Fruit fly (Drosophila melanogaster) whole organism, embryonic: ENCODE measurements around the gene CG7889.

Experiments used
- BEAF-32 ChIP-seq: fragments of 200-800 bp; sonication (Bioruptor generic); optimal IDR thresholded peaks from 3 replicates; lab custom pipeline; 2017; ENCODE audit warnings: missing biosample characterization, missing genetic modification characterization, mild to moderate bottlenecking, moderate library complexity, missing genetic modification reagents
- CG10565 ChIP-seq: fragments of 200-800 bp; sonication (Bioruptor generic); optimal IDR thresholded peaks from 3 replicates; lab custom pipeline; 2016; ENCODE audit warnings: missing biosample characterization, mild to moderate bottlenecking, missing genetic modification characterization
- CG13287 ChIP-seq: fragments of 200-800 bp; sonication (Bioruptor generic); IDR thresholded peaks from 2 replicates; pipeline ENCODE4 v1.3.6; 2022; ENCODE audit warnings: missing biosample characterization, missing genetic modification characterization; ENCODE audit not compliant: partially characterized antibody
- CG15601 ChIP-seq: fragments of 200-800 bp; sonication (Bioruptor generic); optimal IDR thresholded peaks from 3 replicates; lab custom pipeline; 2019; ENCODE audit warnings: missing biosample characterization, mild to moderate bottlenecking, missing genetic modification characterization, moderate library complexity
- CG1603 ChIP-seq: fragments of 200-800 bp; sonication (Bioruptor generic); optimal IDR thresholded peaks from 2 replicates; lab custom pipeline; 2019; ENCODE audit warnings: missing biosample characterization, mild to moderate bottlenecking, missing genetic modification characterization, moderate library complexity
- CG18599 ChIP-seq: fragments of 200-800 bp; sonication (Bioruptor generic); optimal IDR thresholded peaks from 3 replicates; lab custom pipeline; 2017; ENCODE audit warnings: missing biosample characterization, missing genetic modification characterization, mild to moderate bottlenecking, moderate library complexity, missing genetic modification reagents
- CG2199 ChIP-seq: fragments of 200-800 bp; sonication (Bioruptor generic); IDR thresholded peaks from 3 replicates; pipeline ENCODE4 v1.3.6; 2022; ENCODE audit warnings: missing biosample characterization, missing genetic modification characterization
- CG30020 ChIP-seq: fragments of 200-800 bp; optimal IDR thresholded peaks from 2 replicates; lab custom pipeline; 2019; ENCODE audit warnings: missing biosample characterization, mild to moderate bottlenecking, missing genetic modification characterization, moderate library complexity
- CG32772 ChIP-seq: fragments of 200-800 bp; sonication (Bioruptor generic); IDR thresholded peaks from 2 replicates; pipeline ENCODE4 v1.3.6; 2022; ENCODE audit warnings: missing biosample characterization, missing genetic modification characterization
- CG3281 ChIP-seq: fragments of 200-800 bp; sonication (Bioruptor generic); optimal IDR thresholded peaks from 3 replicates; lab custom pipeline; 2017; ENCODE audit warnings: missing biosample characterization, mild to moderate bottlenecking, missing genetic modification characterization
- CG33213 ChIP-seq: fragments of 200-800 bp; sonication (Bioruptor generic); optimal IDR thresholded peaks from 3 replicates; lab custom pipeline; 2016; ENCODE audit warnings: missing biosample characterization, missing genetic modification characterization
- CG34422 ChIP-seq: fragments of 200-800 bp; sonication (Bioruptor generic); IDR thresholded peaks from 3 replicates; pipeline ENCODE4 v1.3.6; 2022; ENCODE audit warnings: missing biosample characterization, missing genetic modification characterization
- CG3838 ChIP-seq: fragments of 200-800 bp; sonication (Bioruptor generic); optimal IDR thresholded peaks from 3 replicates; lab custom pipeline; 2016; ENCODE audit warnings: missing biosample characterization, missing genetic modification characterization
- CG6254 ChIP-seq: fragments of 200-800 bp; sonication (Bioruptor generic); optimal IDR thresholded peaks from 3 replicates; lab custom pipeline; 2017; ENCODE audit warnings: mild to moderate bottlenecking, missing biosample characterization, missing genetic modification reagents, missing genetic modification characterization
- CG6272 ChIP-seq: fragments of 200-800 bp; sonication (Bioruptor generic); IDR thresholded peaks from 2 replicates; pipeline ENCODE4 v1.3.6; 2022; ENCODE audit warnings: missing biosample characterization, missing genetic modification characterization
- CG6791 ChIP-seq: fragments of 200-800 bp; sonication (Bioruptor generic); IDR thresholded peaks from 3 replicates; pipeline ENCODE4 v1.3.6; 2022; ENCODE audit warnings: missing biosample characterization, missing genetic modification characterization; ENCODE audit not compliant: partially characterized antibody
- CG9437 ChIP-seq: fragments of 200-800 bp; sonication (Bioruptor generic); optimal IDR thresholded peaks from 2 replicates; lab custom pipeline; 2018; ENCODE audit warnings: missing biosample characterization, mild to moderate bottlenecking, missing genetic modification characterization
- CG9797 ChIP-seq: fragments of 200-800 bp; sonication (Bioruptor generic); optimal IDR thresholded peaks from 3 replicates; lab custom pipeline; 2018; ENCODE audit warnings: missing biosample characterization, mild to moderate bottlenecking, missing genetic modification characterization
- CTCF ChIP-seq: fragments of 200-800 bp; sonication (Bioruptor generic); optimal IDR thresholded peaks from 2 replicates; lab custom pipeline; 2017; ENCODE audit warnings: missing biosample characterization, mild to moderate bottlenecking, missing genetic modification characterization, moderate library complexity
- Dref ChIP-seq: fragments of 200-800 bp; sonication (Bioruptor generic); IDR thresholded peaks from 2 replicates; pipeline ENCODE4 v1.3.6; 2022; ENCODE audit warnings: missing biosample characterization, missing genetic modification characterization
- E2f2 ChIP-seq: fragments of 200-800 bp; sonication (Bioruptor generic); IDR thresholded peaks from 2 replicates; pipeline ENCODE4 v1.3.6; 2022; ENCODE audit warnings: missing biosample characterization, missing genetic modification characterization
- Fer1 ChIP-seq: fragments of 200-800 bp; sonication (Bioruptor generic); optimal IDR thresholded peaks from 2 replicates; lab custom pipeline; 2017; ENCODE audit warnings: missing biosample characterization, mild to moderate bottlenecking, missing genetic modification characterization
- H2.0 ChIP-seq: fragments of 200-800 bp; sonication (Bioruptor generic); IDR thresholded peaks from 2 replicates; pipeline ENCODE4 v1.3.6; 2022; ENCODE audit warnings: missing biosample characterization, missing genetic modification characterization
- HLH4C ChIP-seq: fragments of 200-800 bp; sonication (Bioruptor generic); IDR thresholded peaks from 3 replicates; pipeline ENCODE4 v1.3.6; 2022; ENCODE audit warnings: missing biosample characterization, missing genetic modification characterization; ENCODE audit not compliant: partially characterized antibody
- HLH54F ChIP-seq: fragments of 200-800 bp; sonication (Bioruptor generic); optimal IDR thresholded peaks from 3 replicates; lab custom pipeline; 2016; ENCODE audit warnings: missing biosample characterization, missing genetic modification characterization
- HmgZ ChIP-seq: fragments of 200-800 bp; sonication (Bioruptor generic); optimal IDR thresholded peaks from 2 replicates; lab custom pipeline; 2018; ENCODE audit warnings: missing biosample characterization, mild to moderate bottlenecking, missing genetic modification characterization
- Lim3 ChIP-seq: fragments of 200-800 bp; sonication (Bioruptor generic); IDR thresholded peaks from 2 replicates; pipeline ENCODE4 v1.3.6; 2022; ENCODE audit warnings: missing biosample characterization, missing genetic modification characterization
- MESR4 ChIP-seq: fragments of 200-800 bp; sonication (Bioruptor generic); optimal IDR thresholded peaks from 2 replicates; lab custom pipeline; 2018; ENCODE audit warnings: missing biosample characterization, mild to moderate bottlenecking, missing genetic modification characterization, moderate library complexity
- Med ChIP-seq: fragments of 200-800 bp; sonication (Bioruptor generic); peaks from one replicate; lab custom pipeline; 2016; ENCODE audit warnings: missing biosample characterization, missing genetic modification characterization, mild to moderate bottlenecking, inconsistent platforms, moderate library complexity
- NfI ChIP-seq: fragments of 200-800 bp; sonication (Bioruptor generic); optimal IDR thresholded peaks from 3 replicates; lab custom pipeline; 2018; ENCODE audit warnings: missing biosample characterization, mild to moderate bottlenecking, missing genetic modification characterization, moderate library complexity
- PHDP ChIP-seq: fragments of 200-800 bp; sonication (Bioruptor generic); optimal IDR thresholded peaks from 3 replicates; lab custom pipeline; 2018; ENCODE audit warnings: missing biosample characterization, mild to moderate bottlenecking, missing genetic modification characterization, moderate library complexity
- Scr ChIP-seq: fragments of 200-800 bp; sonication (Bioruptor generic); IDR thresholded peaks from 2 replicates; pipeline ENCODE4 v1.3.6; 2022; ENCODE audit warnings: missing biosample characterization, missing genetic modification characterization; ENCODE audit not compliant: partially characterized antibody
- Sox100B ChIP-seq: fragments of 200-800 bp; sonication (Bioruptor generic); optimal IDR thresholded peaks from 3 replicates; lab custom pipeline; 2018; ENCODE audit warnings: missing biosample characterization, mild to moderate bottlenecking, missing genetic modification characterization
- Ssrp ChIP-seq: fragments of 200-800 bp; sonication (Bioruptor generic); optimal IDR thresholded peaks from 2 replicates; lab custom pipeline; 2018; ENCODE audit warnings: missing biosample characterization, mild to moderate bottlenecking, missing genetic modification characterization, moderate library complexity
- YL-1 ChIP-seq: fragments of 200-800 bp; sonication (Bioruptor generic); optimal IDR thresholded peaks from 3 replicates; lab custom pipeline; 2017; ENCODE audit warnings: missing biosample characterization, mild to moderate bottlenecking, missing genetic modification characterization
- cwo ChIP-seq: fragments of 200-800 bp; sonication (Bioruptor generic); optimal IDR thresholded peaks from 3 replicates; lab custom pipeline; 2017; ENCODE audit warnings: missing biosample characterization, missing genetic modification characterization, mild to moderate bottlenecking, moderate library complexity, missing genetic modification reagents
- dmrt11E ChIP-seq: fragments of 200-800 bp; sonication (Bioruptor generic); optimal IDR thresholded peaks from 3 replicates; lab custom pipeline; 2018; ENCODE audit warnings: missing biosample characterization, mild to moderate bottlenecking, missing genetic modification characterization, moderate library complexity
- exex ChIP-seq: fragments of 200-800 bp; sonication (Bioruptor generic); optimal IDR thresholded peaks from 4 replicates; lab custom pipeline; 2018; ENCODE audit warnings: missing biosample characterization, mild to moderate bottlenecking, missing genetic modification characterization, moderate library complexity
- grau ChIP-seq: fragments of 200-800 bp; optimal IDR thresholded peaks from 3 replicates; lab custom pipeline; 2019; ENCODE audit warnings: missing biosample characterization, mild to moderate bottlenecking, missing genetic modification characterization, moderate library complexity
- luna ChIP-seq: fragments of 200-800 bp; sonication (Bioruptor generic); optimal IDR thresholded peaks from 2 replicates; lab custom pipeline; 2016; ENCODE audit warnings: missing biosample characterization, missing genetic modification characterization
- maf-S ChIP-seq: fragments of 200-800 bp; sonication (Bioruptor generic); optimal IDR thresholded peaks from 2 replicates; lab custom pipeline; 2016; ENCODE audit warnings: missing biosample characterization, missing genetic modification characterization
- org-1 ChIP-seq: fragments of 200-800 bp; sonication (Bioruptor generic); optimal IDR thresholded peaks from 2 replicates; lab custom pipeline; 2017; ENCODE audit warnings: missing biosample characterization, missing genetic modification characterization
- psq ChIP-seq: fragments of 200-800 bp; sonication (Bioruptor generic); optimal IDR thresholded peaks from 2 replicates; lab custom pipeline; 2017; ENCODE audit warnings: missing biosample characterization, missing genetic modification characterization
- pzg ChIP-seq: fragments of 200-800 bp; sonication (Bioruptor generic); optimal IDR thresholded peaks from 3 replicates; lab custom pipeline; 2018; ENCODE audit warnings: missing biosample characterization, mild to moderate bottlenecking, missing genetic modification characterization, moderate library complexity
- schlank ChIP-seq: fragments of 200-800 bp; sonication (Bioruptor generic); optimal IDR thresholded peaks from 2 replicates; lab custom pipeline; 2018; ENCODE audit warnings: missing biosample characterization, mild to moderate bottlenecking, missing genetic modification characterization
- seq ChIP-seq: fragments of 200-800 bp; sonication (Bioruptor generic); IDR thresholded peaks from 2 replicates; pipeline ENCODE4 v1.3.6; 2022; ENCODE audit warnings: missing biosample characterization, missing genetic modification characterization
- sim ChIP-seq: fragments of 200-800 bp; sonication (Bioruptor generic); IDR thresholded peaks from 2 replicates; pipeline ENCODE4 v1.3.6; 2022; ENCODE audit warnings: missing biosample characterization, missing genetic modification characterization
- slbo ChIP-seq: fragments of 200-800 bp; sonication (Bioruptor generic); IDR thresholded peaks from 2 replicates; pipeline ENCODE4 v1.3.6; 2022; ENCODE audit warnings: missing biosample characterization, missing genetic modification characterization
- slp2 ChIP-seq: fragments of 200-800 bp; sonication (Bioruptor generic); optimal IDR thresholded peaks from 2 replicates; lab custom pipeline; 2016; ENCODE audit warnings: missing biosample characterization, missing genetic modification characterization
- sqz ChIP-seq: fragments of 200-800 bp; sonication (Bioruptor generic); optimal IDR thresholded peaks from 3 replicates; lab custom pipeline; 2018; ENCODE audit warnings: missing biosample characterization, mild to moderate bottlenecking, missing genetic modification characterization
- tll ChIP-seq, 2 experiments: fragments of 200-800 bp in 1 of 2; fragments of >200 bp in 1 of 2; sonication (Bioruptor generic) in 1 of 2; optimal IDR thresholded peaks; 2 replicates each; lab custom pipeline; 2017 to 2019; ENCODE audit warnings: missing biosample characterization in 2 of 2, missing genetic modification characterization in 2 of 2, mild to moderate bottlenecking in 1 of 2, moderate library complexity in 1 of 2

CG7889 gene

dm6 chrX:19208014-19208413 lies 35.4 kb upstream of the CG7889 start, which contains the start of gene Ulp1 (continued):
- TF ChIP-seq YL-1 (GFP tag; lab: Kevin White, UChicago) (peak; percentile 62), sim (GFP tag; lab: Robert Waterston, UW) (no peak), slp2 (GFP tag; lab: Kevin White, UChicago) (no peak), CG9437 (no peak), CG6791 (GFP tag; lab: Robert Waterston, UW) (peak; percentile 71), psq (GFP tag; lab: Kevin White, UChicago) (no peak), BEAF-32 (peak; percentile 64), Ssrp (tag; lab: Kevin White, UChicago) (no peak), CG3281 (GFP tag; lab: Kevin White, UChicago) (no peak), luna (GFP tag; lab: Kevin White, UChicago) (peak; percentile 10), CG33213 (peak; percentile 74), dmrt11E (tag; lab: Kevin White, UChicago) (no peak), CTCF (GFP tag; lab: Kevin White, UChicago) (peak; percentile 84), CG9797 (GFP tag; lab: Kevin White, UChicago) (peak; percentile 80), E2f2 (peak; percentile 58), Scr (GFP tag; lab: Robert Waterston, UW) (peak; percentile 39), PHDP (tag; lab: Kevin White, UChicago) (no peak), CG32772 (no peak), HmgZ (tag; lab: Kevin White, UChicago) (peak; percentile 70), CG2199 (GFP tag; lab: Robert Waterston, UW) (0 out of 3 replicates have a peak, but pooled peaks have one; percentile 9), exex (tag; lab: Kevin White, UChicago) (peak; percentile 55), cwo (GFP tag; lab: Kevin White, UChicago) (no peak), sqz (GFP tag; lab: Kevin White, UChicago) (no peak), CG3838 (GFP tag; lab: Kevin White, UChicago) (no peak), Med (GFP tag; lab: Kevin White, UChicago) (peak; percentile 87), HLH4C (GFP tag; lab: Robert Waterston, UW) (0 out of 3 replicates have a peak, but pooled peaks have one; percentile 25), H2.0 (GFP tag; lab: Robert Waterston, UW) (no peak), tll (GFP tag; optimal IDR thresholded peaks at IDR 0.05; lab: Kevin White, UChicago) (no peak), CG1603 (tag; lab: Kevin White, UChicago) (peak; percentile 78), CG10565 (GFP tag; lab: Kevin White, UChicago) (no peak), grau (tag; lab: Kevin White, UChicago) (peak; percentile 28), CG18599 (GFP tag; lab: Kevin White, UChicago) (no peak), CG34422 (GFP tag; lab: Robert Waterston, UW) (0 out of 3 replicates have a peak, but pooled peaks have one; percentile 6), CG13287 (GFP tag; lab: Robert Waterston, UW) (peak; percentile 57), pzg (GFP tag; lab: Kevin White, UChicago) (peak; percentile 91), maf-S (GFP tag; lab: Kevin White, UChicago) (no peak), seq (GFP tag; lab: Robert Waterston, UW) (no peak), schlank (tag; lab: Kevin White, UChicago) (no peak), Fer1 (GFP tag; lab: Kevin White, UChicago) (peak; percentile 13), CG30020 (tag; lab: Kevin White, UChicago) (peak; percentile 40), CG6254 (GFP tag; lab: Kevin White, UChicago) (no peak), Dref (peak; percentile 83), org-1 (GFP tag; lab: Kevin White, UChicago) (no peak), CG6272 (no peak), HLH54F (GFP tag; lab: Kevin White, UChicago) (peak; percentile 27), CG15601 (tag; lab: Kevin White, UChicago) (no peak), NfI (GFP tag; lab: Kevin White, UChicago) (peak; percentile 9), Sox100B (GFP tag; lab: Kevin White, UChicago) (no peak), Lim3 (GFP tag; lab: Robert Waterston, UW) (no peak), MESR4 (GFP tag; lab: Kevin White, UChicago) (peak; percentile 76), slbo (GFP tag; lab: Robert Waterston, UW) (peak; percentile 28; the same call in 1 of the 2 replicates)
